Worm (Caenorhabditis elegans): ENCODE results near the gene Y47D7A.6.

DNA sequence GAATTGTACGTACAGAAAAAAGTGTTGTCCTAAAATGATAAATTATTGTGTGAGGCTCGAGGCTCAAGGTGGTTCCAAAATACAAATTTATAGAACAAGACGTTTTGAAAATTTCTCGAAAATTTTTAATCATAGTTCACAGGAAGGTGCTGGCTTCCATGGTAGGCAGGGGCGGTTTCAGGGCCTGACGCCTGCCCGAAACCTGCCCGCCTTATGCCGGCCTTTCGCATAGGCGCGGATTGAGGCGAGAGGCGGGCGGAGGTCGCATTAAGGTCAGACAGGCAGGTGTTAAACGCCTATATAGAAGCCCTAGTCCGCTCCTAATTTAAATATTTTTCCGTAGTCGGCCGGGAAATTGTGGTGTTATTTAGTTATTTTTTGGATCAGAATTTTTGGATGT is 5.1 kb upstream of the Y47D7A.6 start:
- TF ChIP-seq ama-1 (optimal IDR thresholded peaks at IDR 0.05) (no peak), hmg-4 (GFP tag; optimal IDR thresholded peaks at IDR 0.05) (no peak), hnd-1 (tag; optimal IDR thresholded peaks at IDR 0.05) (no peak), ets-7 (tag; optimal IDR thresholded peaks at IDR 0.05) (no peak), scrt-1 (GFP tag; IDR thresholded peaks at IDR 0.05) (no peak), flt-1 (GFP tag; IDR thresholded peaks at IDR 0.05) (no peak), hmbx-1 (tag; optimal IDR thresholded peaks at IDR 0.05) (no peak), tbx-11 (GFP tag; IDR thresholded peaks at IDR 0.05) (no peak)

Data from whole organism, early embryonic.